Fruit fly (Drosophila melanogaster) whole organism, embryonic: Measurements from ENCODE around the gene CG32462.

Experiments used
- CG11504 ChIP-seq: fragments of 200-800 bp; sonication (Bioruptor generic); optimal IDR thresholded peaks from 3 replicates; lab custom pipeline; 2019; ENCODE audit warnings: missing biosample characterization, mild to moderate bottlenecking, missing genetic modification characterization, moderate library complexity
- CG12236 ChIP-seq: fragments of 200-800 bp; sonication (Bioruptor generic); optimal IDR thresholded peaks from 2 replicates; lab custom pipeline; 2016; ENCODE audit warnings: missing biosample characterization, missing genetic modification characterization
- CG13296 ChIP-seq: fragments of 200-800 bp; sonication (Bioruptor generic); optimal IDR thresholded peaks from 3 replicates; lab custom pipeline; 2018; ENCODE audit warnings: missing biosample characterization, mild to moderate bottlenecking, missing genetic modification characterization
- CG13624 ChIP-seq: fragments of 200-800 bp; sonication (Bioruptor generic); optimal IDR thresholded peaks from 2 replicates; lab custom pipeline; 2016; ENCODE audit warnings: missing biosample characterization, missing genetic modification characterization
- CG14860 ChIP-seq: fragments of 200-800 bp; sonication (Bioruptor generic); IDR thresholded peaks from 3 replicates; pipeline ENCODE4 v1.3.6; 2022; ENCODE audit warnings: missing biosample characterization, missing genetic modification characterization; ENCODE audit not compliant: partially characterized antibody
- CG16863 ChIP-seq: fragments of 200-800 bp; sonication (Bioruptor generic); optimal IDR thresholded peaks from 3 replicates; lab custom pipeline; 2016; ENCODE audit warnings: missing biosample characterization, missing genetic modification characterization
- CG17612 ChIP-seq: fragments of 200-800 bp; sonication (Bioruptor generic); IDR thresholded peaks from 2 replicates; pipeline ENCODE4 v1.3.6; 2022; ENCODE audit warnings: missing biosample characterization, missing genetic modification characterization
- CG3065 ChIP-seq: fragments of 200-800 bp; sonication (Bioruptor generic); optimal IDR thresholded peaks from 2 replicates; lab custom pipeline; 2016; ENCODE audit warnings: missing biosample characterization, missing genetic modification characterization
- CG3726 ChIP-seq: fragments of 200-800 bp; sonication (Bioruptor generic); IDR thresholded peaks from 3 replicates; pipeline ENCODE4, ENCODE4 v1.3.6; 2022; ENCODE audit warnings: missing biosample characterization, missing genetic modification characterization
- CG4282 ChIP-seq: fragments of 200-800 bp; sonication (Bioruptor generic); optimal IDR thresholded peaks from 2 replicates; lab custom pipeline; 2016; ENCODE audit warnings: missing biosample characterization, missing genetic modification characterization
- CG5245 ChIP-seq: fragments of 200-800 bp; sonication (Bioruptor generic); optimal IDR thresholded peaks from 3 replicates; lab custom pipeline; 2016; ENCODE audit warnings: missing biosample characterization, missing genetic modification characterization
- CG6175 ChIP-seq: fragments of 200-800 bp; sonication (Bioruptor generic); IDR thresholded peaks from 3 replicates; pipeline ENCODE4 v1.3.6; 2022; ENCODE audit warnings: missing biosample characterization, missing genetic modification characterization
- CG7372 ChIP-seq: fragments of 200-800 bp; sonication (Bioruptor generic); IDR thresholded peaks from 2 replicates; pipeline ENCODE4 v1.3.6; 2022; ENCODE audit warnings: missing biosample characterization, missing genetic modification characterization
- CG7745 ChIP-seq: fragments of 200-800 bp; sonication (Bioruptor generic); optimal IDR thresholded peaks from 2 replicates; lab custom pipeline; 2018; ENCODE audit warnings: missing biosample characterization, mild to moderate bottlenecking, missing genetic modification characterization, moderate library complexity
- CG8944 ChIP-seq: fragments of 200-800 bp; sonication (Bioruptor generic); optimal IDR thresholded peaks from 3 replicates; lab custom pipeline; 2016; ENCODE audit warnings: missing biosample characterization, missing genetic modification characterization
- CkIIα-i1 ChIP-seq: fragments of 200-800 bp; sonication (Bioruptor generic); IDR thresholded peaks from 2 replicates; pipeline ENCODE4 v1.3.6; 2022; ENCODE audit warnings: missing biosample characterization, missing genetic modification characterization
- CrebB ChIP-seq: fragments of 200-800 bp; sonication (Bioruptor generic); optimal IDR thresholded peaks from 3 replicates; lab custom pipeline; 2018; ENCODE audit warnings: missing biosample characterization, mild to moderate bottlenecking, missing genetic modification characterization
- Dll ChIP-seq: fragments of 200-800 bp; sonication (Bioruptor generic); IDR thresholded peaks from 4 replicates; pipeline ENCODE4 v1.3.6; 2022; ENCODE audit warnings: missing biosample characterization, missing genetic modification characterization; ENCODE audit not compliant: partially characterized antibody
- E2f1 ChIP-seq: fragments of 200-800 bp; sonication (Bioruptor generic); IDR thresholded peaks from 2 replicates; pipeline ENCODE4 v1.3.6; 2022; ENCODE audit warnings: missing biosample characterization, missing genetic modification characterization
- ERR ChIP-seq: fragments of 200-800 bp; sonication (Bioruptor generic); optimal IDR thresholded peaks from 2 replicates; lab custom pipeline; 2016; ENCODE audit warnings: missing biosample characterization, missing genetic modification characterization
- Elba2 ChIP-seq: fragments of 200-800 bp; sonication (Bioruptor generic); optimal IDR thresholded peaks from 3 replicates; lab custom pipeline; 2016; ENCODE audit warnings: missing biosample characterization, missing genetic modification characterization
- Fer2 ChIP-seq: fragments of 200-800 bp; sonication (Bioruptor generic); optimal IDR thresholded peaks from 2 replicates; lab custom pipeline; 2018; ENCODE audit warnings: missing biosample characterization, mild to moderate bottlenecking, missing genetic modification characterization, moderate library complexity
- H2.0 ChIP-seq: fragments of 200-800 bp; sonication (Bioruptor generic); IDR thresholded peaks from 2 replicates; pipeline ENCODE4 v1.3.6; 2022; ENCODE audit warnings: missing biosample characterization, missing genetic modification characterization
- Hr3 ChIP-seq: fragments of 200-800 bp; sonication (Bioruptor generic); optimal IDR thresholded peaks from 3 replicates; lab custom pipeline; 2016; ENCODE audit warnings: missing biosample characterization, missing genetic modification characterization
- MESR4 ChIP-seq: fragments of 200-800 bp; sonication (Bioruptor generic); optimal IDR thresholded peaks from 2 replicates; lab custom pipeline; 2018; ENCODE audit warnings: missing biosample characterization, mild to moderate bottlenecking, missing genetic modification characterization, moderate library complexity
- NC2β ChIP-seq: fragments of 200-800 bp; sonication (Bioruptor generic); optimal IDR thresholded peaks from 2 replicates; lab custom pipeline; 2016; ENCODE audit warnings: missing biosample characterization, missing genetic modification characterization
- Nf-YC ChIP-seq: fragments of 200-800 bp; optimal IDR thresholded peaks from 3 replicates; lab custom pipeline; 2019; ENCODE audit warnings: missing biosample characterization, mild to moderate bottlenecking, missing genetic modification characterization, moderate library complexity
- Optix ChIP-seq: fragments of 200-800 bp; sonication (Bioruptor generic); IDR thresholded peaks from 3 replicates; pipeline ENCODE4 v1.3.6; 2022; ENCODE audit warnings: missing biosample characterization, missing genetic modification characterization
- Poxn ChIP-seq: fragments of 200-800 bp; sonication (Bioruptor generic); IDR thresholded peaks from 2 replicates; pipeline ENCODE4 v1.3.6; 2022; ENCODE audit warnings: missing biosample characterization, missing genetic modification characterization
- Rx ChIP-seq: fragments of 200-800 bp; sonication (Bioruptor generic); IDR thresholded peaks from 2 replicates; pipeline ENCODE4 v1.3.6; 2022; ENCODE audit warnings: missing biosample characterization, missing genetic modification characterization
- Sin3A ChIP-seq: fragments of >200 bp; optimal IDR thresholded peaks from 2 replicates; lab custom pipeline; 2018
- Sox102F ChIP-seq: fragments of 200-800 bp; sonication (Bioruptor generic); optimal IDR thresholded peaks from 2 replicates; lab custom pipeline; 2018; ENCODE audit warnings: missing biosample characterization, mild to moderate bottlenecking, missing genetic modification characterization, moderate library complexity
- aop ChIP-seq: fragments of 200-800 bp; sonication (Bioruptor generic); IDR thresholded peaks from 2 replicates; pipeline ENCODE4 v1.3.6; 2022; ENCODE audit warnings: missing biosample characterization, missing genetic modification characterization
- bowl ChIP-seq: fragments of 200-800 bp; sonication (Bioruptor generic); IDR thresholded peaks from 2 replicates; pipeline ENCODE4 v1.3.6; 2022; ENCODE audit warnings: missing biosample characterization, missing genetic modification characterization
- corto ChIP-seq: fragments of 200-800 bp; sonication (Bioruptor generic); optimal IDR thresholded peaks from 2 replicates; lab custom pipeline; 2016; ENCODE audit warnings: missing biosample characterization, mild to moderate bottlenecking, missing genetic modification characterization, moderate library complexity
- crc ChIP-seq: fragments of 200-800 bp; sonication (Bioruptor generic); optimal IDR thresholded peaks from 2 replicates; lab custom pipeline; 2016; ENCODE audit warnings: missing biosample characterization, missing genetic modification characterization
- crp ChIP-seq, 2 experiments: fragments of 200-800 bp; sonication (Bioruptor generic); optimal IDR thresholded peaks; 2 replicates in 1 of 2; 3 replicates in 1 of 2; lab custom pipeline; 2017; ENCODE audit warnings: missing biosample characterization in 2 of 2, missing genetic modification characterization in 2 of 2, mild to moderate bottlenecking in 1 of 2, moderate library complexity in 1 of 2
- disco-r ChIP-seq: fragments of 200-800 bp; sonication (Bioruptor generic); optimal IDR thresholded peaks from 2 replicates; lab custom pipeline; 2016; ENCODE audit warnings: missing biosample characterization, missing genetic modification characterization
- dm ChIP-seq: fragments of 200-800 bp; sonication (Bioruptor generic); optimal IDR thresholded peaks from 3 replicates; lab custom pipeline; 2016; ENCODE audit warnings: missing biosample characterization, missing genetic modification characterization
- gt ChIP-seq: fragments of 200-800 bp; sonication (Bioruptor generic); IDR thresholded peaks from 2 replicates; pipeline ENCODE4 v1.3.6; 2022; ENCODE audit warnings: missing biosample characterization, missing genetic modification characterization
- lov ChIP-seq, 2 experiments: fragments of 200-800 bp in 1 of 2; fragments of >200 bp in 1 of 2; sonication (Bioruptor generic) in 1 of 2; IDR thresholded peaks in 1 of 2; optimal IDR thresholded peaks in 1 of 2; 2 replicates in 1 of 2; 3 replicates in 1 of 2; pipeline versions ENCODE4 v1.3.6 to Lab custom; 2017 to 2022; ENCODE audit warnings: missing biosample characterization in 1 of 2, missing genetic modification characterization in 1 of 2
- nerfin-2 ChIP-seq: fragments of 200-800 bp; sonication (Bioruptor generic); IDR thresholded peaks from 2 replicates; pipeline ENCODE4 v1.3.6; 2022; ENCODE audit warnings: missing biosample characterization, missing genetic modification characterization; ENCODE audit not compliant: partially characterized antibody
- nom ChIP-seq: fragments of 200-800 bp; sonication (Bioruptor generic); optimal IDR thresholded peaks from 2 replicates; lab custom pipeline; 2017; ENCODE audit warnings: missing biosample characterization, missing genetic modification characterization, mild to moderate bottlenecking, moderate library complexity, missing genetic modification reagents
- peb ChIP-seq: fragments of 200-800 bp; sonication (Bioruptor generic); IDR thresholded peaks from 2 replicates; pipeline ENCODE4 v1.3.6; 2022; ENCODE audit warnings: missing biosample characterization, missing genetic modification characterization
- rib ChIP-seq: fragments of 200-800 bp; sonication (Bioruptor generic); IDR thresholded peaks from 2 replicates; pipeline ENCODE4 v1.3.6; 2022; ENCODE audit warnings: missing biosample characterization, missing genetic modification characterization
- sd ChIP-seq: fragments of 200-800 bp; sonication (Bioruptor generic); optimal IDR thresholded peaks from 3 replicates; lab custom pipeline; 2018; ENCODE audit warnings: missing biosample characterization, mild to moderate bottlenecking, missing genetic modification characterization, moderate library complexity
- shn ChIP-seq: fragments of 200-800 bp; sonication (Bioruptor generic); optimal IDR thresholded peaks from 3 replicates; lab custom pipeline; 2016; ENCODE audit warnings: missing biosample characterization, missing genetic modification characterization
- tap ChIP-seq: fragments of 200-800 bp; optimal IDR thresholded peaks from 3 replicates; lab custom pipeline; 2019; ENCODE audit warnings: missing biosample characterization, mild to moderate bottlenecking, missing genetic modification characterization, moderate library complexity
- tin ChIP-seq: fragments of 200-800 bp; sonication (Bioruptor generic); optimal IDR thresholded peaks from 3 replicates; lab custom pipeline; 2016; ENCODE audit warnings: missing biosample characterization, missing genetic modification characterization
- unpg ChIP-seq: fragments of 200-800 bp; sonication (Bioruptor generic); optimal IDR thresholded peaks from 3 replicates; lab custom pipeline; 2018; ENCODE audit warnings: missing biosample characterization, mild to moderate bottlenecking, missing genetic modification characterization, moderate library complexity
- vvl ChIP-seq: fragments of 200-800 bp; sonication (Bioruptor generic); IDR thresholded peaks from 2 replicates; pipeline ENCODE4 v1.3.6; 2022; ENCODE audit warnings: missing biosample characterization, missing genetic modification characterization
- wor ChIP-seq: fragments of 200-800 bp; sonication (Bioruptor generic); IDR thresholded peaks from 2 replicates; pipeline ENCODE4 v1.3.6; 2022; ENCODE audit warnings: missing biosample characterization, missing genetic modification characterization

Gene CG32462

dm6 chr3L:22868070-22868469 is 14.8 kb upstream of the CG32462 start, which contains the start of gene EMC4 (continued):
- TF ChIP-seq ERR (GFP tag; lab: Kevin White, UChicago) (peak; percentile 37), E2f1 (GFP tag; lab: Robert Waterston, UW) (no peak), Rx (no peak), CrebB (tag; lab: Kevin White, UChicago) (no peak), corto (peak; percentile 54), Nf-YC (tag; lab: Kevin White, UChicago) (peak; percentile 57), Sox102F (GFP tag; lab: Kevin White, UChicago) (no peak), wor (no peak), Fer2 (no peak), CG4282 (GFP tag; lab: Kevin White, UChicago) (no peak), Optix (no peak), peb (0 out of 2 replicates have a peak, but pooled peaks have one; percentile 41), CG3065 (GFP tag; lab: Kevin White, UChicago) (no peak), CG3726 (no peak), gt (GFP tag; lab: Robert Waterston, UW) (no peak), CG16863 (GFP tag; lab: Kevin White, UChicago) (peak; percentile 35), disco-r (GFP tag; lab: Kevin White, UChicago) (no peak), CG8944 (GFP tag; lab: Kevin White, UChicago) (no peak), Dll (GFP tag; lab: Robert Waterston, UW) (peak; percentile 76), CG17612 (no peak), CG7372 (no peak), lov (optimal IDR thresholded peaks at IDR 0.05; lab: Kevin White, UChicago) (no peak), lov (GFP tag; IDR thresholded peaks at IDR 0.05; lab: Robert Waterston, UW) (no peak), Elba2 (GFP tag; lab: Kevin White, UChicago) (peak; percentile 47), CG13296 (GFP tag; lab: Kevin White, UChicago) (peak; percentile 28), crp (GFP tag; optimal IDR thresholded peaks at IDR 0.05; lab: Kevin White, UChicago) (peak in 1 of 2 experiments; percentile 16), CG7745 (no peak), tap (tag; lab: Kevin White, UChicago) (no peak), Sin3A (peak; percentile 30), H2.0 (no peak), CG5245 (GFP tag; lab: Kevin White, UChicago) (no peak), CG13624 (GFP tag; lab: Kevin White, UChicago) (peak; percentile 72), NC2β (GFP tag; lab: Kevin White, UChicago) (peak; percentile 14), nom (GFP tag; lab: Kevin White, UChicago) (peak; percentile 33), CkIIα-i1 (GFP tag; lab: Robert Waterston, UW) (no peak), dm (GFP tag; lab: Kevin White, UChicago) (peak; percentile 3), CG14860 (GFP tag; lab: Robert Waterston, UW) (peak; percentile 63; the same call in 2 of the 3 replicates), shn (GFP tag; lab: Kevin White, UChicago) (peak; percentile 24), crc (GFP tag; lab: Kevin White, UChicago) (no peak), tin (peak; percentile 51), bowl (GFP tag; lab: Robert Waterston, UW) (no peak), nerfin-2 (peak; percentile 40; the same call in 1 of the 2 replicates), CG6175 (GFP tag; lab: Robert Waterston, UW) (peak; percentile 21; the same call in 1 of the 3 replicates), aop (GFP tag; lab: Robert Waterston, UW) (no peak), MESR4 (GFP tag; lab: Kevin White, UChicago) (peak; percentile 85), rib (peak; percentile 50; the same call in 1 of the 2 replicates), sd (tag; lab: Kevin White, UChicago) (no peak), CG11504 (tag; lab: Kevin White, UChicago) (peak; percentile 29), CG12236 (GFP tag; lab: Kevin White, UChicago) (no peak), vvl (peak; percentile 74), unpg (peak; percentile 33), Hr3 (GFP tag; lab: Kevin White, UChicago) (peak; percentile 28), Poxn (GFP tag; lab: Robert Waterston, UW) (no peak)
